Worm (Caenorhabditis elegans) whole organism, young adult: ENCODE measurements around the gene K02F3.9.

ENCODE experiments used
- B0019.2 ChIP-seq: fragments of 200-800 bp; sonication (Bioruptor generic); conservative IDR thresholded peaks from 2 replicates; pipeline ENCODE4 v1.3.6; 2022; ENCODE audit warnings: missing genetic modification reagents, missing genetic modification characterization, missing compliant biosample characterization
- D2030.7 ChIP-seq: fragments of 200-800 bp; sonication (Bioruptor generic); IDR thresholded peaks from 2 replicates; pipeline ENCODE4 v1.3.6; 2022; ENCODE audit warnings: missing genetic modification reagents, missing genetic modification characterization, missing compliant biosample characterization
- F10E7.11 ChIP-seq: sonication (generic microtip); optimal IDR thresholded peaks from 2 replicates; lab custom pipeline; 2017; ENCODE audit warnings: mild to moderate bottlenecking, missing genetic modification characterization, moderate library complexity, missing compliant biosample characterization
- F22D6.2 ChIP-seq: sonication (generic microtip); optimal IDR thresholded peaks from 2 replicates; lab custom pipeline; 2016; ENCODE audit warnings: mild to moderate bottlenecking, missing genetic modification characterization, missing compliant biosample characterization
- F23B12.7 ChIP-seq: sonication (generic microtip); optimal IDR thresholded peaks from 2 replicates; lab custom pipeline; 2017; ENCODE audit warnings: missing genetic modification characterization, mild to moderate bottlenecking, missing compliant biosample characterization, antibody characterized with exemption, moderate library complexity; ENCODE audit not compliant: insufficient read depth
- F37B4.10 ChIP-seq: fragments of 200-800 bp; sonication (Bioruptor generic); IDR thresholded peaks from 2 replicates; pipeline ENCODE4 v1.3.6; 2022; ENCODE audit warnings: missing genetic modification characterization, missing compliant biosample characterization
- F49E8.2 ChIP-seq: sonication (generic microtip); optimal IDR thresholded peaks from 3 replicates; lab custom pipeline; 2017; ENCODE audit warnings: missing genetic modification characterization, mild to moderate bottlenecking, missing compliant biosample characterization, antibody characterized with exemption, moderate library complexity; ENCODE audit not compliant: insufficient read depth
- F55B11.4 ChIP-seq: sonication (generic microtip); optimal IDR thresholded peaks from 2 replicates; lab custom pipeline; 2016; ENCODE audit warnings: missing compliant biosample characterization, missing genetic modification characterization, borderline replicate concordance; ENCODE audit not compliant: insufficient read depth
- F57C9.4 ChIP-seq: sonication (generic microtip); optimal IDR thresholded peaks from 2 replicates; lab custom pipeline; 2017; ENCODE audit warnings: mild to moderate bottlenecking, missing genetic modification characterization, missing compliant biosample characterization
- T07F8.4 ChIP-seq: sonication (generic microtip); optimal IDR thresholded peaks from 2 replicates; lab custom pipeline; 2016; ENCODE audit warnings: mild to moderate bottlenecking, missing genetic modification characterization, moderate library complexity, missing compliant biosample characterization
- T26A5.8 ChIP-seq: sonication (generic microtip); optimal IDR thresholded peaks from 2 replicates; lab custom pipeline; 2016; ENCODE audit warnings: missing genetic modification characterization, missing compliant biosample characterization
- akir-1 ChIP-seq: fragments of 200-800 bp; sonication (Bioruptor generic); optimal IDR thresholded peaks from 2 replicates; lab custom pipeline; 2018; ENCODE audit warnings: mild to moderate bottlenecking, missing genetic modification characterization, moderate library complexity, missing compliant biosample characterization
- ama-1 ChIP-seq, 3 experiments: fragments of 150-350 bp in 1 of 3; sonication (generic microtip) in 2 of 3; optimal IDR thresholded peaks; 2 replicates each; lab custom pipeline; 2014 to 2018; ENCODE audit warnings: missing biosample characterization in 2 of 3, missing genetic modification characterization in 2 of 3, missing genetic modification reagents in 2 of 3
- aptf-2 ChIP-seq: fragments of 200-800 bp; sonication (Bioruptor generic); conservative IDR thresholded peaks from 2 replicates; pipeline ENCODE4 v1.3.6; 2022; ENCODE audit warnings: missing genetic modification reagents, missing genetic modification characterization, missing compliant biosample characterization
- atf-7 ChIP-seq: sonication (generic microtip); optimal IDR thresholded peaks from 2 replicates; lab custom pipeline; 2017; ENCODE audit warnings: mild to moderate bottlenecking, missing genetic modification characterization, missing compliant biosample characterization
- attf-3 ChIP-seq: fragments of 200-800 bp; sonication (Bioruptor generic); conservative IDR thresholded peaks from 2 replicates; pipeline ENCODE4 v1.3.6; 2022; ENCODE audit warnings: missing genetic modification reagents, missing genetic modification characterization, missing compliant biosample characterization
- attf-6 ChIP-seq: fragments of 200-800 bp; sonication (Bioruptor generic); IDR thresholded peaks from 2 replicates; pipeline ENCODE4 v1.3.6; 2022; ENCODE audit warnings: missing genetic modification reagents, missing genetic modification characterization, missing compliant biosample characterization
- cebp-1 ChIP-seq, 2 experiments: fragments of 200-800 bp in 1 of 2; sonication (Bioruptor generic) in 1 of 2; sonication (generic microtip) in 1 of 2; IDR thresholded peaks in 1 of 2; optimal IDR thresholded peaks in 1 of 2; 2 replicates each; pipeline versions ENCODE4 v1.3.6 to Lab custom; 2017 to 2022; ENCODE audit warnings: missing compliant biosample characterization in 2 of 2, missing genetic modification characterization in 2 of 2, mild to moderate bottlenecking in 1 of 2, missing genetic modification reagents in 1 of 2, moderate library complexity in 1 of 2
- ceh-27 ChIP-seq: fragments of 200-800 bp; sonication (Bioruptor generic); optimal IDR thresholded peaks from 2 replicates; lab custom pipeline; 2018; ENCODE audit warnings: mild to moderate bottlenecking, missing genetic modification characterization, moderate library complexity, missing compliant biosample characterization
- ceh-40 ChIP-seq: fragments of 200-800 bp; sonication (Bioruptor generic); IDR thresholded peaks from 2 replicates; pipeline ENCODE4 v1.3.6; 2022; ENCODE audit warnings: missing genetic modification characterization, missing compliant biosample characterization
- ceh-58 ChIP-seq: fragments of 200-800 bp; sonication (Bioruptor generic); IDR thresholded peaks from 2 replicates; pipeline ENCODE4 v1.3.6; 2022; ENCODE audit warnings: missing genetic modification characterization, missing compliant biosample characterization
- die-1 ChIP-seq: sonication (generic microtip); optimal IDR thresholded peaks from 2 replicates; lab custom pipeline; 2016; ENCODE audit warnings: missing genotype, mild to moderate bottlenecking, missing genetic modification characterization, missing compliant biosample characterization
- dpff-1 ChIP-seq: sonication (generic microtip); optimal IDR thresholded peaks from 2 replicates; lab custom pipeline; 2017; ENCODE audit warnings: mild to moderate bottlenecking, missing genetic modification characterization, missing compliant biosample characterization
- efl-1 ChIP-seq: fragments of 150-350 bp; optimal IDR thresholded peaks from 2 replicates; lab custom pipeline; 2014; ENCODE audit warnings: missing biosample characterization, missing genetic modification reagents, missing genetic modification characterization
- egl-44 ChIP-seq: fragments of 200-800 bp; sonication (Bioruptor generic); IDR thresholded peaks from 2 replicates; pipeline ENCODE4 v1.3.6; 2022; ENCODE audit warnings: missing genetic modification reagents, missing genetic modification characterization, missing compliant biosample characterization
- ets-4 ChIP-seq: fragments of 200-800 bp; sonication (Bioruptor generic); optimal IDR thresholded peaks from 2 replicates; lab custom pipeline; 2018; ENCODE audit warnings: mild to moderate bottlenecking, missing genetic modification characterization, missing compliant biosample characterization
- hlh-12 ChIP-seq: sonication (generic microtip); optimal IDR thresholded peaks from 2 replicates; lab custom pipeline; 2016; ENCODE audit warnings: missing genetic modification characterization, missing compliant biosample characterization
- hlh-26 ChIP-seq: fragments of 200-800 bp; sonication (Bioruptor generic); conservative IDR thresholded peaks from 2 replicates; pipeline ENCODE4 v1.3.6; 2022; ENCODE audit warnings: missing genetic modification reagents, missing genetic modification characterization, missing compliant biosample characterization
- hmg-1.2 ChIP-seq: fragments of 200-800 bp; sonication (Bioruptor generic); IDR thresholded peaks from 2 replicates; pipeline ENCODE4 v1.3.6; 2022; ENCODE audit warnings: missing genetic modification reagents, missing genetic modification characterization, missing compliant biosample characterization
- lin-35 ChIP-seq, 3 experiments: fragments of 150-350 bp in 2 of 3; sonication (generic microtip) in 1 of 3; optimal IDR thresholded peaks; 2 replicates each; lab custom pipeline; 2014 to 2018; ENCODE audit warnings: missing biosample characterization in 3 of 3, missing genetic modification characterization in 3 of 3, missing genetic modification reagents in 3 of 3
- lin-40 ChIP-seq: sonication (generic microtip); optimal IDR thresholded peaks from 2 replicates; lab custom pipeline; 2016; ENCODE audit warnings: missing genetic modification characterization, mild to moderate bottlenecking, missing compliant biosample characterization, missing genotype, missing genetic modification reagents
- lin-54 ChIP-seq: fragments of 200-800 bp; sonication (Bioruptor generic); optimal IDR thresholded peaks from 2 replicates; lab custom pipeline; 2018; ENCODE audit warnings: mild to moderate bottlenecking, missing genetic modification characterization, missing compliant biosample characterization
- lsl-1 ChIP-seq: fragments of 200-800 bp; sonication (Bioruptor generic); optimal IDR thresholded peaks from 2 replicates; lab custom pipeline; 2018; ENCODE audit warnings: mild to moderate bottlenecking, missing genetic modification characterization, moderate library complexity, missing compliant biosample characterization
- lsy-27 ChIP-seq: sonication (generic microtip); optimal IDR thresholded peaks from 2 replicates; lab custom pipeline; 2017; ENCODE audit warnings: missing genetic modification characterization, mild to moderate bottlenecking, missing compliant biosample characterization, antibody characterized with exemption, missing genotype, borderline replicate concordance; ENCODE audit not compliant: insufficient read depth
- madf-10 ChIP-seq: sonication (generic microtip); optimal IDR thresholded peaks from 2 replicates; lab custom pipeline; 2016; ENCODE audit warnings: mild to moderate bottlenecking, missing genetic modification characterization, missing compliant biosample characterization
- nfya-1 ChIP-seq: sonication (generic microtip); optimal IDR thresholded peaks from 2 replicates; lab custom pipeline; 2017; ENCODE audit warnings: antibody characterized with exemption, missing compliant biosample characterization, missing genetic modification characterization, borderline replicate concordance; ENCODE audit not compliant: insufficient read depth
- nhr-179 ChIP-seq: sonication (generic microtip); optimal IDR thresholded peaks from 2 replicates; lab custom pipeline; 2016; ENCODE audit warnings: mild to moderate bottlenecking, missing genetic modification characterization, missing compliant biosample characterization
- pbrm-1 ChIP-seq: fragments of 200-800 bp; sonication (Bioruptor generic); IDR thresholded peaks from 2 replicates; pipeline ENCODE4 v1.3.6; 2022; ENCODE audit warnings: missing genetic modification reagents, missing genetic modification characterization, missing compliant biosample characterization
- repo-1 ChIP-seq: sonication (generic microtip); optimal IDR thresholded peaks from 2 replicates; lab custom pipeline; 2017; ENCODE audit warnings: mild to moderate bottlenecking, missing genetic modification characterization, missing compliant biosample characterization
- rpc-1 ChIP-seq, 2 experiments: fragments of 150-350 bp in 1 of 2; sonication (generic microtip) in 1 of 2; optimal IDR thresholded peaks; 2 replicates each; lab custom pipeline; 2014 to 2018; ENCODE audit warnings: missing biosample characterization in 1 of 2, missing genetic modification characterization in 1 of 2, missing genetic modification reagents in 1 of 2, missing genotype in 1 of 2
- snpc-1.1 ChIP-seq: sonication (generic microtip); optimal IDR thresholded peaks from 2 replicates; lab custom pipeline; 2017; ENCODE audit warnings: missing genetic modification characterization, mild to moderate bottlenecking, missing compliant biosample characterization, antibody characterized with exemption, moderate library complexity, missing genotype, missing genetic modification reagents; ENCODE audit not compliant: insufficient read depth
- snpc-1.3 ChIP-seq: sonication (generic microtip); optimal IDR thresholded peaks from 2 replicates; lab custom pipeline; 2017; ENCODE audit warnings: missing genetic modification characterization, mild to moderate bottlenecking, missing compliant biosample characterization, antibody characterized with exemption, moderate library complexity, missing genotype, missing genetic modification reagents; ENCODE audit not compliant: insufficient read depth
- zim-3 ChIP-seq: sonication (generic microtip); optimal IDR thresholded peaks from 2 replicates; lab custom pipeline; 2017; ENCODE audit warnings: mild to moderate bottlenecking, missing genetic modification characterization, moderate library complexity, missing compliant biosample characterization
- ztf-22 ChIP-seq: fragments of 200-800 bp; sonication (Bioruptor generic); optimal IDR thresholded peaks from 2 replicates; lab custom pipeline; 2018; ENCODE audit warnings: mild to moderate bottlenecking, missing genetic modification characterization, moderate library complexity, missing compliant biosample characterization
- ztf-28 ChIP-seq: fragments of 200-800 bp; sonication (Bioruptor generic); IDR thresholded peaks from 2 replicates; pipeline ENCODE4 v1.3.6; 2022; ENCODE audit warnings: missing genetic modification reagents, missing genetic modification characterization, missing compliant biosample characterization

The K02F3.9 gene

DNA sequence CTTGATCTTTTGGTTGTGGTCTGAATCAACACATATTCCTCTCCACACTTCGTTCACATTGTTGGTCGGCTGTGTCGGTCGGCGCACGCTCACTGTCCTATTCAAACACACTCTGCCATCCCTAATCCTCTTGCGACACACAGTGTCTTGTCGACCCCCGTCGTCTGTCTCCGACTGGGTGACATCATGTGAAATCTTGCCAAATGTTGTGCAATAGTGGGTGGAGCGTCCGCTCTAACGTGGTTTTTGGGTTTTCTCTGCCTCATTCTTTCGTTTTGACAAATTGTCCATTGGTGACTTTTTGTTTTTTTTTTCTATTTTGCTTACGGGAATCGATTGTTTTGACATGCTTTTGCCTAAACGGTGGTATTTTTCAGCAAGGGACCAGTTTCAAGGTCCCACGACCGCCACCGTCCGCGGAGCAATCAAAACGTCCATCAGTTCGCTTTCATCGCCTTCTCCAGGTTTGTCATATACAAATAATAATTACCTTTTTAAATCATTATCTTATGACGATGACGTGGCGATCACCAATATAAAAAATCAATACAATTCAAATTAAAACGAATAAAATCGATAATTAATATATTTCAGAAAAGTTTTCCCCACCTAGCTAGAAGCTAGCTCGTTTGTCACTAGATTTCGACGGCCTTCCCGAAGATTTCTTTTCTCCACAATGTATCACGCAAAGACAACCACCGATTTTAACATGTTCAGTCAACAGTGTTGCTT lies 7.3 kb downstream of the K02F3.9 start:
- peak; percentile 77 for TF ChIP-seq madf-10
- no peak for TF ChIP-seq F55B11.4
- no peak for TF ChIP-seq lsl-1 (GFP tag; lab: Kevin White, UChicago)
- TF ChIP-seq snpc-1.1 (tag; lab: Kevin White, UChicago), result no peak
- TF ChIP-seq D2030.7 (GFP tag; lab: Robert Waterston, UW), result no peak
- TF ChIP-seq ztf-22 (GFP tag; lab: Kevin White, UChicago), result no peak
- TF ChIP-seq hlh-12 (tag; lab: Kevin White, UChicago), result no peak
- TF ChIP-seq F37B4.10, result no peak
- TF ChIP-seq nfya-1, result no peak
- peak; percentile 35 for TF ChIP-seq die-1 (tag; lab: Kevin White, UChicago)
- no peak for TF ChIP-seq lsy-27 (tag; lab: Kevin White, UChicago)
- no peak for TF ChIP-seq rpc-1 (optimal IDR thresholded peaks at IDR 0.05; lab: Kevin White, UChicago)
- no peak for TF ChIP-seq rpc-1 (tag; optimal IDR thresholded peaks at IDR 0.05; lab: Kevin White, UChicago)
- TF ChIP-seq ceh-40 (GFP tag; lab: Robert Waterston, UW), result no peak
- TF ChIP-seq T07F8.4, result no peak
- TF ChIP-seq pbrm-1, result peak; percentile 86
- TF ChIP-seq aptf-2, result no peak
- no peak for TF ChIP-seq snpc-1.3 (tag; lab: Kevin White, UChicago)
- TF ChIP-seq attf-3 (GFP tag; lab: Robert Waterston, UW), result peak; percentile 47; the same call in 1 of the 2 replicates
- no peak for TF ChIP-seq attf-6 (GFP tag; lab: Robert Waterston, UW)
- TF ChIP-seq F22D6.2 (tag; lab: Kevin White, UChicago), result peak; percentile 81
- no peak for TF ChIP-seq efl-1
- TF ChIP-seq ets-4 (GFP tag; lab: Kevin White, UChicago), result no peak
- TF ChIP-seq akir-1 (GFP tag; lab: Kevin White, UChicago), result no peak
- TF ChIP-seq F23B12.7 (tag; lab: Kevin White, UChicago), result peak; percentile 40
- no peak for TF ChIP-seq hlh-26 (GFP tag; lab: Robert Waterston, UW)
- TF ChIP-seq ztf-28 (GFP tag; lab: Robert Waterston, UW), result no peak
- TF ChIP-seq ama-1 (optimal IDR thresholded peaks at IDR 0.05; lab: Kevin White, UChicago), result peak; percentile 89
- peak in 1 of 2 experiments; percentile 37 for TF ChIP-seq ama-1 (GFP tag; optimal IDR thresholded peaks at IDR 0.05; lab: Kevin White, UChicago)
- TF ChIP-seq egl-44 (GFP tag; lab: Robert Waterston, UW), result peak; percentile 39; the same call in 1 of the 2 replicates
- TF ChIP-seq nhr-179 (tag; lab: Kevin White, UChicago), result no peak
- TF ChIP-seq hmg-1.2 (GFP tag; lab: Robert Waterston, UW), result peak; percentile 89
- peak; percentile 91 for TF ChIP-seq ceh-27 (GFP tag; lab: Kevin White, UChicago)
- TF ChIP-seq T26A5.8 (tag; lab: Kevin White, UChicago), result no peak
- no peak for TF ChIP-seq F10E7.11
- TF ChIP-seq lin-54 (GFP tag; lab: Kevin White, UChicago), result peak; percentile 60
- peak; percentile 89 for TF ChIP-seq lin-40 (tag; lab: Kevin White, UChicago)
- no peak for TF ChIP-seq lin-35 (GFP tag; optimal IDR thresholded peaks at IDR 0.05; lab: Kevin White, UChicago)
- TF ChIP-seq ceh-58 (GFP tag; lab: Robert Waterston, UW), result no peak
- TF ChIP-seq zim-3, result no peak
- peak; percentile 98 for TF ChIP-seq atf-7 (tag; lab: Kevin White, UChicago)
- no peak for TF ChIP-seq F49E8.2
- peak; percentile 98 for TF ChIP-seq cebp-1 (GFP tag; IDR thresholded peaks at IDR 0.05; lab: Robert Waterston, UW)
- peak; percentile 98 for TF ChIP-seq cebp-1 (tag; optimal IDR thresholded peaks at IDR 0.05; lab: Kevin White, UChicago)
- no peak for TF ChIP-seq F57C9.4 (tag; lab: Kevin White, UChicago)
- no peak for TF ChIP-seq repo-1 (tag; lab: Kevin White, UChicago)
- TF ChIP-seq B0019.2 (GFP tag; lab: Robert Waterston, UW), result no peak
- TF ChIP-seq dpff-1, result no peak
